Worm (Caenorhabditis elegans) whole organism, L2 larva: ENCODE results near the gene epg-9.

ENCODE experiments used
- R02D3.7 ChIP-seq: fragments of 150-350 bp; optimal IDR thresholded peaks from 2 replicates; lab custom pipeline; 2014; ENCODE audit warnings: missing biosample characterization, missing genetic modification characterization
- blmp-1 ChIP-seq: sonication (generic microtip); optimal IDR thresholded peaks from 2 replicates; lab custom pipeline; 2017; ENCODE audit warnings: missing genetic modification characterization, mild to moderate bottlenecking, missing compliant biosample characterization, antibody characterized with exemption, moderate library complexity; ENCODE audit not compliant: insufficient read depth
- peb-1 ChIP-seq: fragments of 150-350 bp; optimal IDR thresholded peaks from 2 replicates; lab custom pipeline; 2014; ENCODE audit warnings: missing biosample characterization, missing genetic modification characterization

DNA sequence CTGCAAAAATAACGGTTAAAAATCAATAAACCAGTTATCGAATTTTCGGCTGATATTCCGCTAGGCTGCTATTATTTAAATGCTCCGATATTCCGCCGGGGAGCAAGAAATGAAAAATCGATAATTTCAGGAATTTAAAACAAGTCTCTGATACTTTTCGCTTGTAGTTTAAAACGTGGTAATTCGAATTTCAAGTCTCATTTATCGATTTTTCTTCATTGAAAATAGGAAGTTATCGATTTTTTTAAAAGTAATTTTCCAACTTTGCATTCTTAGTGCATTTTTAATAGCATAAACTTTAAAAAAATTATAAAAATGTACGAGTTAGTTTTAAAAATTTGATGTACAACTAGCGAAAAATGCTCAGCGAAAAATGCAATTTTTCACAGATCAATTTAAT, 48.7 kb upstream of the epg-9 start:
- no peak for TF ChIP-seq blmp-1
- no peak for TF ChIP-seq peb-1 (tag; lab: Kevin White, UChicago)
- TF ChIP-seq R02D3.7 (tag; lab: Kevin White, UChicago), result no peak
